Worm (Caenorhabditis elegans) whole organism, young adult: ENCODE measurements around the gene F46F5.11.

Source experiments
- F39B2.1 ChIP-seq: fragments of 200-800 bp; sonication (Bioruptor generic); IDR thresholded peaks from 2 replicates; pipeline ENCODE4 v1.3.6; 2022; ENCODE audit warnings: missing genetic modification reagents, missing genetic modification characterization, missing compliant biosample characterization
- T07F8.4 ChIP-seq: sonication (generic microtip); optimal IDR thresholded peaks from 2 replicates; lab custom pipeline; 2016; ENCODE audit warnings: mild to moderate bottlenecking, missing genetic modification characterization, moderate library complexity, missing compliant biosample characterization
- Y79H2A.3 ChIP-seq: fragments of 200-800 bp; sonication (Bioruptor generic); conservative IDR thresholded peaks from 2 replicates; pipeline ENCODE4 v1.3.6; 2022; ENCODE audit warnings: missing genetic modification reagents, missing genetic modification characterization, missing compliant biosample characterization
- ama-1 ChIP-seq, 3 experiments: fragments of 150-350 bp in 1 of 3; sonication (generic microtip) in 2 of 3; optimal IDR thresholded peaks; 2 replicates each; lab custom pipeline; 2014 to 2018; ENCODE audit warnings: missing biosample characterization in 2 of 3, missing genetic modification characterization in 2 of 3, missing genetic modification reagents in 2 of 3
- dpff-1 ChIP-seq: sonication (generic microtip); optimal IDR thresholded peaks from 2 replicates; lab custom pipeline; 2017; ENCODE audit warnings: mild to moderate bottlenecking, missing genetic modification characterization, missing compliant biosample characterization
- ekl-4 ChIP-seq: fragments of 200-800 bp; sonication (Bioruptor generic); IDR thresholded peaks from 2 replicates; pipeline ENCODE4 v1.3.6; 2022; ENCODE audit warnings: missing genetic modification reagents, missing genetic modification characterization, missing compliant biosample characterization
- fkh-3 ChIP-seq: sonication (generic microtip); optimal IDR thresholded peaks from 2 replicates; lab custom pipeline; 2016; ENCODE audit warnings: mild to moderate bottlenecking, missing genetic modification characterization, missing compliant biosample characterization
- hmg-20 ChIP-seq: fragments of 200-800 bp; sonication (Bioruptor generic); IDR thresholded peaks from 2 replicates; pipeline ENCODE4 v1.3.6; 2022; ENCODE audit warnings: missing genetic modification reagents, missing genetic modification characterization, missing compliant biosample characterization
- pha-4 ChIP-seq: fragments of 150-350 bp; sonication (generic microtip); optimal IDR thresholded peaks from 2 replicates; lab custom pipeline; 2014; ENCODE audit warnings: missing biosample characterization, missing genetic modification reagents, missing genetic modification characterization
- snpc-1.3 ChIP-seq: sonication (generic microtip); optimal IDR thresholded peaks from 2 replicates; lab custom pipeline; 2017; ENCODE audit warnings: missing genetic modification characterization, mild to moderate bottlenecking, missing compliant biosample characterization, antibody characterized with exemption, moderate library complexity, missing genotype, missing genetic modification reagents; ENCODE audit not compliant: insufficient read depth
- zfh-2 ChIP-seq: fragments of 200-800 bp; sonication (Bioruptor generic); conservative IDR thresholded peaks from 2 replicates; pipeline ENCODE4 v1.3.6; 2022; ENCODE audit warnings: missing genetic modification reagents, missing genetic modification characterization, missing compliant biosample characterization
- ztf-28 ChIP-seq: fragments of 200-800 bp; sonication (Bioruptor generic); IDR thresholded peaks from 2 replicates; pipeline ENCODE4 v1.3.6; 2022; ENCODE audit warnings: missing genetic modification reagents, missing genetic modification characterization, missing compliant biosample characterization
- ztf-6 ChIP-seq: fragments of 200-800 bp; sonication (Bioruptor generic); IDR thresholded peaks from 2 replicates; pipeline ENCODE4 v1.3.6; 2022; ENCODE audit warnings: missing genetic modification reagents, missing genetic modification characterization, missing compliant biosample characterization

ce11 chrII:821514-821913, 13.0 kb downstream of the F46F5.11 start, which contains the start of gene F46F5.8:
- no peak for TF ChIP-seq ama-1 (optimal IDR thresholded peaks at IDR 0.05; lab: Kevin White, UChicago)
- no peak for TF ChIP-seq ama-1 (GFP tag; optimal IDR thresholded peaks at IDR 0.05; lab: Kevin White, UChicago)
- TF ChIP-seq hmg-20 (GFP tag; lab: Robert Waterston, UW): no peak
- no peak for TF ChIP-seq snpc-1.3 (tag; lab: Kevin White, UChicago)
- no peak for TF ChIP-seq pha-4
- TF ChIP-seq fkh-3: no peak
- TF ChIP-seq ekl-4 (GFP tag; lab: Robert Waterston, UW): no peak
- TF ChIP-seq T07F8.4 (tag; lab: Kevin White, UChicago): no peak
- no peak for TF ChIP-seq F39B2.1 (GFP tag; lab: Robert Waterston, UW)
- TF ChIP-seq zfh-2 (GFP tag; lab: Robert Waterston, UW): no peak
- TF ChIP-seq Y79H2A.3 (GFP tag; lab: Robert Waterston, UW): no peak
- no peak for TF ChIP-seq ztf-6 (GFP tag; lab: Robert Waterston, UW)
- TF ChIP-seq ztf-28 (GFP tag; lab: Robert Waterston, UW): no peak
- no peak for TF ChIP-seq dpff-1 (tag; lab: Kevin White, UChicago)
